ENCODE assay signal across 4 worm cellular contexts in the genomic region with DNA sequence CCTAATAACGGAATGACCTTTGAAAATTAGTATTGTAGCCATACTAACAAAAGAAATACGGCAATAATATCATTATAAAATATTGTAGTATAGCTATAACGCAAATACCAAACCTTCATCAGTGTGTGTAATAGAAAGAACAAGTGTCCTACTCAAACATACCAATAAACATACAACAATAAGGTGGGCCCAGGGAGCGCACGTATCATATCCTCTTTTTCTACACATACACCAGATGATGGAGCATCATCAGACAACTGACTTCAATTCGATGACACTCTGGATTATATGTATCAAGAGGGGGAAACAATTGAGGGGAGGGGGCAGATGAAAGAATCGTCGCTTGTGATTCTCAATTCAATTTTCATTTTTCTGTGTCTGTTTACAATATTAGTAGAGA.
TF ChIP-seq lines count a peak whose summit lies in the region.

No protein-coding gene starts in this region.

TF ChIP-seq in whole organism, L1 larva, 84 proteins besides CTCF, POLR2A, EP300 and RAD21 (continues in another document):
- TF ChIP-seq nhr-76 (tag; optimal IDR thresholded peaks at IDR 0.05; lab: Kevin White, UChicago), result no peak
- no peak for TF ChIP-seq jun-1 (tag; optimal IDR thresholded peaks at IDR 0.05; lab: Kevin White, UChicago)
- no peak for TF ChIP-seq isw-1 (GFP tag; IDR thresholded peaks at IDR 0.05; lab: Robert Waterston, UW)
- no peak for TF ChIP-seq elt-3 (tag; optimal IDR thresholded peaks at IDR 0.05; lab: Kevin White, UChicago)
- TF ChIP-seq pax-3 (tag; optimal IDR thresholded peaks at IDR 0.05; lab: Kevin White, UChicago), result no peak
- TF ChIP-seq lin-15B (tag; optimal IDR thresholded peaks at IDR 0.05; lab: Kevin White, UChicago), result no peak
- TF ChIP-seq snu-23 (GFP tag; optimal IDR thresholded peaks at IDR 0.05; lab: Kevin White, UChicago), result peak; percentile 15
- no peak for TF ChIP-seq elt-2 (tag; optimal IDR thresholded peaks at IDR 0.05; lab: Kevin White, UChicago)
- no peak for TF ChIP-seq efl-1 (optimal IDR thresholded peaks at IDR 0.05; lab: Kevin White, UChicago)
- no peak for TF ChIP-seq efl-1 (GFP tag; optimal IDR thresholded peaks at IDR 0.05 in 1 of 2; lab: Kevin White, UChicago)
- TF ChIP-seq fkh-4 (tag; optimal IDR thresholded peaks at IDR 0.05; lab: Kevin White, UChicago; ENCODE audit: borderline replicate concordance), result no peak
- TF ChIP-seq nhr-77 (tag; optimal IDR thresholded peaks at IDR 0.05; lab: Kevin White, UChicago), result no peak
- TF ChIP-seq fkh-8 (tag; optimal IDR thresholded peaks at IDR 0.05; lab: Kevin White, UChicago), result no peak
- no peak for TF ChIP-seq nhr-85 (tag; lab: Kevin White, UChicago)
- TF ChIP-seq rnt-1 (tag; optimal IDR thresholded peaks at IDR 0.05; lab: Kevin White, UChicago), result peak; percentile 34
- TF ChIP-seq nhr-71 (tag; optimal IDR thresholded peaks at IDR 0.05; lab: Kevin White, UChicago), result peak; percentile 25
- no peak for TF ChIP-seq aly-2 (tag; optimal IDR thresholded peaks at IDR 0.05; lab: Kevin White, UChicago)
- no peak for TF ChIP-seq blmp-1 (tag; optimal IDR thresholded peaks at IDR 0.05; lab: Kevin White, UChicago)
- TF ChIP-seq fkh-10 (GFP tag; optimal IDR thresholded peaks at IDR 0.05; lab: Kevin White, UChicago), result no peak
- no peak for TF ChIP-seq sox-4 (tag; optimal IDR thresholded peaks at IDR 0.05; lab: Kevin White, UChicago)
- no peak for TF ChIP-seq ceh-63 (GFP tag; optimal IDR thresholded peaks at IDR 0.05; lab: Kevin White, UChicago)
- TF ChIP-seq tbx-2 (tag; optimal IDR thresholded peaks at IDR 0.05; lab: Kevin White, UChicago), result no peak
- TF ChIP-seq unc-86 (tag; optimal IDR thresholded peaks at IDR 0.05; lab: Kevin White, UChicago), result no peak

TF ChIP-seq in whole organism, L2 larva, 48 proteins besides CTCF, POLR2A, EP300 and RAD21:
- peak; percentile 49 for TF ChIP-seq nhr-129 (tag; optimal IDR thresholded peaks at IDR 0.05; lab: Kevin White, UChicago)
- TF ChIP-seq ceh-16 (tag; optimal IDR thresholded peaks at IDR 0.05; lab: Kevin White, UChicago), result no peak
- TF ChIP-seq sma-9 (GFP tag; optimal IDR thresholded peaks at IDR 0.05; lab: Kevin White, UChicago), result peak; percentile 10
- TF ChIP-seq sma-9 (tag; optimal IDR thresholded peaks at IDR 0.05; lab: Kevin White, UChicago), result no peak

TF ChIP-seq in whole organism, L4 larva, 104 proteins besides CTCF, POLR2A, EP300 and RAD21:
- peak; percentile 5 for TF ChIP-seq nhr-28 (tag; optimal IDR thresholded peaks at IDR 0.05; lab: Kevin White, UChicago)
- TF ChIP-seq daf-16 (GFP tag; optimal IDR thresholded peaks at IDR 0.05; lab: Kevin White, UChicago), result peak in 1 of 2 experiments; percentile 68
- no peak for TF ChIP-seq daf-16 (tag; optimal IDR thresholded peaks at IDR 0.05; lab: Kevin White, UChicago)
- TF ChIP-seq nhr-102 (tag; optimal IDR thresholded peaks at IDR 0.05; lab: Kevin White, UChicago), result no peak
- TF ChIP-seq ztf-7 (tag; optimal IDR thresholded peaks at IDR 0.05; lab: Kevin White, UChicago), result no peak
- TF ChIP-seq aha-1 (tag; lab: Kevin White, UChicago), result peak; percentile 60

TF ChIP-seq in whole organism, mixed stage, embryonic, 35 proteins besides CTCF, POLR2A, EP300 and RAD21:
- TF ChIP-seq nhr-2 (tag; optimal IDR thresholded peaks at IDR 0.05; lab: Kevin White, UChicago) (no peak), hlh-1 (tag; optimal IDR thresholded peaks at IDR 0.05; lab: Kevin White, UChicago) (peak; percentile 78)

Comparison
In these comparisons a context has a peak if more than half of its experiments do, and no peak if none do; other contexts are left out.
1. Of the 29 proteins assayed by ChIP-seq in both whole organism, L4 larva and whole organism, L1 larva: peak only in whole organism, L4 larva: aha-1 and nhr-28; only in whole organism, L1 larva: none; in both: none; in neither: 27.